Fruit fly (Drosophila melanogaster): ENCODE measurements around the gene disco.

DNA sequence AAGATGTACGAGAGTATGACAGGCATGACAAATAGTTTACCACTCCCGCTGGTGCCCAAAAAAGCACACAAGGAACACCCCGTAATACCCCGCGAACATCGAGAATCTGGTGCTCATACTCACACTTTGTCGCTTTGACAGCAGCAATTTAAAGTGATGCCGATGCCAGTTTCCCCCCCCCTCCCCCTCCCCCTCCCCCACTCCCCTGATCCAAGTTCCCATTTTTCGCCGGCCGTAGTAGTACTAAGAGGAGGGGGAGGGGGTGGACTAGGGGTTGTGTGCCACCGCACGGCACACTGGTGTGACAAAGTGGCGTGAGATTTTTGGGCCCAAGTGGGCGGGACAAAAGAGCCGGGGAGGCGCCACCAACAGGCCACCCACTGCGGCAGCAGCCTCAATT, 22.7 kb downstream of the disco start:
- TF ChIP-seq toe (GFP tag; optimal IDR thresholded peaks at IDR 0.05) (no peak), kay (GFP tag; ENCODE audit: borderline replicate concordance) (no peak), Mnt (GFP tag; optimal IDR thresholded peaks at IDR 0.05) (no peak), CG33017 (tag; optimal IDR thresholded peaks at IDR 0.05) (no peak)
